Worm (Caenorhabditis elegans) whole organism, early embryonic: ENCODE results near the gene T04H1.12.

ENCODE experiments used
- F13C5.2 ChIP-seq: sonication (generic microtip); optimal IDR thresholded peaks from 2 replicates; lab custom pipeline; 2017; ENCODE audit warnings: mild to moderate bottlenecking, missing genetic modification characterization, inconsistent platforms, missing compliant biosample characterization
- aly-1 ChIP-seq: sonication (generic microtip); optimal IDR thresholded peaks from 2 replicates; lab custom pipeline; 2016; ENCODE audit warnings: missing genetic modification characterization, missing compliant biosample characterization
- ama-1 ChIP-seq: fragments of 150-350 bp; optimal IDR thresholded peaks from 2 replicates; lab custom pipeline; 2014
- ceh-36 ChIP-seq: sonication (generic microtip); optimal IDR thresholded peaks from 2 replicates; lab custom pipeline; 2016; ENCODE audit warnings: missing genetic modification characterization, inconsistent platforms, missing compliant biosample characterization
- ets-7 ChIP-seq: sonication (generic microtip); optimal IDR thresholded peaks from 2 replicates; lab custom pipeline; 2016; ENCODE audit warnings: missing genotype, missing genetic modification characterization, missing compliant biosample characterization
- flt-1 ChIP-seq: fragments of 200-800 bp; sonication (Bioruptor generic); IDR thresholded peaks from 2 replicates; pipeline ENCODE4 v1.3.6; 2022; ENCODE audit warnings: missing genetic modification characterization, missing compliant biosample characterization
- hmbx-1 ChIP-seq: sonication (generic microtip); optimal IDR thresholded peaks from 2 replicates; lab custom pipeline; 2016; ENCODE audit warnings: mild to moderate bottlenecking, missing genetic modification characterization, missing compliant biosample characterization
- hnd-1 ChIP-seq: sonication (generic microtip); optimal IDR thresholded peaks from 2 replicates; lab custom pipeline; 2016; ENCODE audit warnings: missing genetic modification characterization, missing compliant biosample characterization
- pes-1 ChIP-seq: fragments of 200-800 bp; sonication (Bioruptor generic); IDR thresholded peaks from 2 replicates; pipeline ENCODE4 v1.3.6; 2022; ENCODE audit warnings: missing genetic modification reagents, missing genetic modification characterization, missing compliant biosample characterization
- sea-1 ChIP-seq: fragments of 200-800 bp; sonication (Bioruptor generic); conservative IDR thresholded peaks from 2 replicates; pipeline ENCODE4 v1.3.6; 2022; ENCODE audit warnings: missing genetic modification characterization, missing compliant biosample characterization
- tbx-11 ChIP-seq: fragments of 200-800 bp; sonication (Bioruptor generic); IDR thresholded peaks from 2 replicates; pipeline ENCODE4 v1.3.6; 2022; ENCODE audit warnings: missing genetic modification characterization, missing compliant biosample characterization
- tbx-37 ChIP-seq: fragments of 200-800 bp; sonication (Bioruptor generic); conservative IDR thresholded peaks from 2 replicates; pipeline ENCODE4 v1.3.6; 2022; ENCODE audit warnings: missing genetic modification reagents, missing genetic modification characterization, missing compliant biosample characterization

ce11 chrV:12296794-12297193 is 41.4 kb downstream of the T04H1.12 start:
- no peak for TF ChIP-seq tbx-37 (GFP tag; lab: Robert Waterston, UW)
- no peak for TF ChIP-seq F13C5.2
- TF ChIP-seq hmbx-1 (tag; lab: Kevin White, UChicago), result no peak
- no peak for TF ChIP-seq pes-1 (GFP tag; lab: Robert Waterston, UW)
- TF ChIP-seq tbx-11, result no peak
- TF ChIP-seq flt-1 (GFP tag; lab: Robert Waterston, UW), result no peak
- TF ChIP-seq ama-1 (lab: Kevin White, UChicago), result no peak
- no peak for TF ChIP-seq ets-7 (tag; lab: Kevin White, UChicago)
- no peak for TF ChIP-seq hnd-1
- TF ChIP-seq ceh-36 (tag; lab: Kevin White, UChicago), result no peak
- TF ChIP-seq sea-1 (GFP tag; lab: Robert Waterston, UW), result no peak
- TF ChIP-seq aly-1 (tag; lab: Kevin White, UChicago), result no peak
